Fruit fly (Drosophila melanogaster) whole organism, pupa: ENCODE results near the gene PpV.
"Not testable (repeated sequence)": the region's sequence is repeated elsewhere in the genome, so short reads cannot be mapped to it uniquely, and the experiment has no call there.

Experiments used
- CG8301 ChIP-seq: fragments of 200-800 bp; sonication (Bioruptor generic); optimal IDR thresholded peaks from 2 replicates; lab custom pipeline; 2018; ENCODE audit warnings: missing biosample characterization, mild to moderate bottlenecking, missing genetic modification characterization
- CG9948 ChIP-seq: fragments of 200-800 bp; sonication (Bioruptor generic); optimal IDR thresholded peaks from 2 replicates; lab custom pipeline; 2018; ENCODE audit warnings: missing biosample characterization, mild to moderate bottlenecking, missing genetic modification characterization, moderate library complexity
- Pif1B ChIP-seq: fragments of 200-800 bp; sonication (Bioruptor generic); optimal IDR thresholded peaks from 3 replicates; lab custom pipeline; 2016; ENCODE audit warnings: missing biosample characterization, missing genetic modification characterization

- not testable (repeated sequence) for TF ChIP-seq Pif1B, CG9948, CG8301
Observed at dm6 chrX:6383920-6384319, 11.2 kb upstream of the PpV start, which contains the start of gene CG33664.
